Worm (Caenorhabditis elegans) whole organism, young adult: ENCODE measurements around the gene C27D9.1.

Experiments
- T26A5.8 ChIP-seq: sonication (generic microtip); optimal IDR thresholded peaks from 2 replicates; lab custom pipeline; 2016; ENCODE audit warnings: missing genetic modification characterization, missing compliant biosample characterization
- ama-1 ChIP-seq, 3 experiments: fragments of 150-350 bp in 1 of 3; sonication (generic microtip) in 2 of 3; optimal IDR thresholded peaks; 2 replicates each; lab custom pipeline; 2014 to 2018; ENCODE audit warnings: missing biosample characterization in 2 of 3, missing genetic modification characterization in 2 of 3, missing genetic modification reagents in 2 of 3
- bed-2 ChIP-seq: fragments of 200-800 bp; sonication (Bioruptor generic); IDR thresholded peaks from 2 replicates; pipeline ENCODE4 v1.3.6; 2022; ENCODE audit warnings: missing genetic modification reagents, missing genetic modification characterization, missing compliant biosample characterization
- ccch-3 ChIP-seq: fragments of 200-800 bp; sonication (Bioruptor generic); optimal IDR thresholded peaks from 2 replicates; lab custom pipeline; 2018; ENCODE audit warnings: mild to moderate bottlenecking, missing genetic modification characterization, missing compliant biosample characterization
- cebp-2 ChIP-seq: fragments of 200-800 bp; sonication (Bioruptor generic); IDR thresholded peaks from 2 replicates; pipeline ENCODE4 v1.3.6; 2022; ENCODE audit warnings: missing genetic modification characterization, missing compliant biosample characterization
- efl-1 ChIP-seq: fragments of 150-350 bp; optimal IDR thresholded peaks from 2 replicates; lab custom pipeline; 2014; ENCODE audit warnings: missing biosample characterization, missing genetic modification reagents, missing genetic modification characterization
- gei-17 ChIP-seq: fragments of 200-800 bp; sonication (Bioruptor generic); optimal IDR thresholded peaks from 2 replicates; lab custom pipeline; 2018; ENCODE audit warnings: mild to moderate bottlenecking, missing genetic modification characterization, missing compliant biosample characterization
- madf-3 ChIP-seq: fragments of 200-800 bp; sonication (Bioruptor generic); IDR thresholded peaks from 2 replicates; pipeline ENCODE4 v1.3.6; 2022; ENCODE audit warnings: missing genetic modification reagents, missing genetic modification characterization, missing compliant biosample characterization
- mcd-1 ChIP-seq: fragments of 200-800 bp; sonication (Bioruptor generic); IDR thresholded peaks from 2 replicates; pipeline ENCODE4 v1.3.6; 2022; ENCODE audit warnings: missing genetic modification reagents, missing genetic modification characterization, missing compliant biosample characterization
- repo-1 ChIP-seq: sonication (generic microtip); optimal IDR thresholded peaks from 2 replicates; lab custom pipeline; 2017; ENCODE audit warnings: mild to moderate bottlenecking, missing genetic modification characterization, missing compliant biosample characterization
- tbp1 ChIP-seq: fragments of 200-800 bp; sonication (Bioruptor generic); optimal IDR thresholded peaks from 2 replicates; lab custom pipeline; 2018; ENCODE audit warnings: mild to moderate bottlenecking, missing genetic modification characterization, missing compliant biosample characterization
- unc-62 ChIP-seq: fragments of 150-350 bp; optimal IDR thresholded peaks from 2 replicates; lab custom pipeline; 2014; ENCODE audit warnings: missing biosample characterization, missing genetic modification reagents, missing genetic modification characterization

ce11 chrII:4749581-4749980 lies 3.6 kb upstream of the C27D9.1 start, which contains the start of gene F41C3.2:
- TF ChIP-seq T26A5.8 (tag; lab: Kevin White, UChicago) (no peak), ccch-3 (GFP tag; lab: Kevin White, UChicago) (no peak), madf-3 (GFP tag; lab: Robert Waterston, UW) (no peak), bed-2 (GFP tag; lab: Robert Waterston, UW) (no peak), unc-62 (GFP tag; lab: Kevin White, UChicago) (no peak), ama-1 (optimal IDR thresholded peaks at IDR 0.05; lab: Kevin White, UChicago) (no peak), ama-1 (GFP tag; optimal IDR thresholded peaks at IDR 0.05; lab: Kevin White, UChicago) (no peak), mcd-1 (no peak), tbp1 (GFP tag; lab: Kevin White, UChicago) (no peak), cebp-2 (GFP tag; lab: Robert Waterston, UW) (no peak), efl-1 (GFP tag; lab: Kevin White, UChicago) (no peak), repo-1 (tag; lab: Kevin White, UChicago) (no peak), gei-17 (GFP tag; lab: Kevin White, UChicago) (no peak)
